Worm (Caenorhabditis elegans) whole organism, young adult: ENCODE data around the gene F35H10.2.

Experiments used
- Y53G8AR.9 ChIP-seq: fragments of 200-800 bp; sonication (Bioruptor generic); conservative IDR thresholded peaks from 2 replicates; pipeline ENCODE4 v1.3.6; 2022; ENCODE audit warnings: missing genetic modification reagents, missing genetic modification characterization, missing compliant biosample characterization
- ccch-3 ChIP-seq: fragments of 200-800 bp; sonication (Bioruptor generic); optimal IDR thresholded peaks from 2 replicates; lab custom pipeline; 2018; ENCODE audit warnings: mild to moderate bottlenecking, missing genetic modification characterization, missing compliant biosample characterization
- him-1 ChIP-seq: sonication (generic microtip); optimal IDR thresholded peaks from 2 replicates; lab custom pipeline; 2016; ENCODE audit warnings: missing genotype, missing genetic modification reagents, missing genetic modification characterization, missing compliant biosample characterization
- madf-8 ChIP-seq: fragments of 200-800 bp; sonication (Bioruptor generic); conservative IDR thresholded peaks from 2 replicates; pipeline ENCODE4 v1.3.6; 2022; ENCODE audit warnings: missing genetic modification reagents, missing genetic modification characterization, missing compliant biosample characterization
- pha-4 ChIP-seq: fragments of 150-350 bp; sonication (generic microtip); optimal IDR thresholded peaks from 2 replicates; lab custom pipeline; 2014; ENCODE audit warnings: missing biosample characterization, missing genetic modification reagents, missing genetic modification characterization
- rpc-1 ChIP-seq, 2 experiments: fragments of 150-350 bp in 1 of 2; sonication (generic microtip) in 1 of 2; optimal IDR thresholded peaks; 2 replicates each; lab custom pipeline; 2014 to 2018; ENCODE audit warnings: missing biosample characterization in 1 of 2, missing genetic modification characterization in 1 of 2, missing genetic modification reagents in 1 of 2, missing genotype in 1 of 2

DNA sequence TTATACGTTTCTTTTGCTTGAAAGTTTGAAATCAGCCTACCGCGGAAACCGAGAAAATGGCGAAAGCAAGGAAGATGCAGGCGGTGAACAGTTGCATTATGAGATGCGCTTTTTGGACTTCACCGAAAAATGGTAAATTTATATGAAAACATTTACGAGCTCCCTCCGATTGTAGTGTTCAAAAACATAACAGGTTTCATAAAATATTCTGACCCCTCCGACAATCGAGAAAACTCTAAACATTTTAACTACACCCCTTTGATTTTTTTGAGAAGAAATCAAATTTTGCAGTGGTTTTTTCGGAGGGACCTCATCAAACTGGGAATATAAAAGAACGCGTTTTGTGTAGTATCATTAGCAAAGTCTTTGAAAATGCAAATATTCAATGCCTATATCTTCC, 18.0 kb downstream of the F35H10.2 start, which contains the start of the genes F17E9.18 and F17E9.15:
- TF ChIP-seq pha-4 (tag; lab: Kevin White, UChicago) (no peak), him-1 (tag; lab: Kevin White, UChicago) (no peak), ccch-3 (GFP tag; lab: Kevin White, UChicago) (no peak), Y53G8AR.9 (GFP tag; lab: Robert Waterston, UW) (no peak), madf-8 (GFP tag; lab: Robert Waterston, UW) (no peak), rpc-1 (optimal IDR thresholded peaks at IDR 0.05; lab: Kevin White, UChicago) (no peak), rpc-1 (tag; optimal IDR thresholded peaks at IDR 0.05; lab: Kevin White, UChicago) (no peak)
